Fruit fly (Drosophila melanogaster): ENCODE results near the gene CG12477.
A peak's percentile ranks its signal among the peaks of the same experiment; 100 is the strongest.

The CG12477 gene

DNA sequence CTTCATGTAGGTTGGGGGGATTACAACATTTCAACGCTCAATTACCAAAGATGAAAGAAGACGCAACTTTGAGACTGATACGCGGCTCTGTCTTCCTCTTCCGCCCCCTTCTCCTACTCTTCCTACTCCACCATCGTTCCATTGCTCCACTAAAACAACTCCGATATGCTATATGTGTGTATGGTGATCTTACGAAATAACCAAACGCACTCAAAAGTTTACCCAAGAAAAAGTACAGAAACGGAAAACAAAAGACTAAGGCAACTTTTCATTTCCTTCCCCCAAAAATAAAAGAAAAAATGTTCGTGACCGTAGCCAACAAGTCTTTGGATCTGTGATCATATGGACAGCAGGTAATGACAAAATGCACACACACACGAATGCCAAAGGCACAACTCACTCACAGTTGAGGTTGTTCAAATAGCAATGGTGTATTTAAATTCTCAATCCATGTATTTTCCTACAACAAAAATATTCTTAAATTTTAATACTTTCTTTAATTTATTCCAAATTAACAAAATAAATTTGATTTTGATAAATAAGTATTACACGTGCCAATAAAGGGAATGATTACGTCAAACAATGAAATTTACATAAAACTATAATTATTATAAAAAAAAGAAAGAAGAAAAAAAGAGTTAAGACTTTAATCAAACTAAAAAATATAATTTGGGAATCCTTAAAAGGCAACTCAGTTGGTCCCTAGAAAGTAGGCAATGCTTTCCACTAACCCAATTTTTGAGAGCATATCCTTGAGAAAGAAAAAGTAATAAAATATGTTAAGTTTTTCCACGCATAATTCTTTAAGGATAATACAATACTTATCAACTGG, 45.1 kb upstream of the CG12477 start:
- TF ChIP-seq CG10348 (GFP tag; IDR thresholded peaks at IDR 0.05): no peak
- TF ChIP-seq EcR (GFP tag; optimal IDR thresholded peaks at IDR 0.05): no peak
- peak; percentile 8 for TF ChIP-seq CG8159 (tag; optimal IDR thresholded peaks at IDR 0.05)
- no peak for TF ChIP-seq D1 (tag; optimal IDR thresholded peaks at IDR 0.05)
- no peak for TF ChIP-seq CG9948 (tag; optimal IDR thresholded peaks at IDR 0.05)
- peak; percentile 15 for TF ChIP-seq CG15710 (tag; optimal IDR thresholded peaks at IDR 0.05)
- no peak for TF ChIP-seq CG12605 (GFP tag; IDR thresholded peaks at IDR 0.05)
- TF ChIP-seq CG32121 (GFP tag; IDR thresholded peaks at IDR 0.05): no peak

DNA sequence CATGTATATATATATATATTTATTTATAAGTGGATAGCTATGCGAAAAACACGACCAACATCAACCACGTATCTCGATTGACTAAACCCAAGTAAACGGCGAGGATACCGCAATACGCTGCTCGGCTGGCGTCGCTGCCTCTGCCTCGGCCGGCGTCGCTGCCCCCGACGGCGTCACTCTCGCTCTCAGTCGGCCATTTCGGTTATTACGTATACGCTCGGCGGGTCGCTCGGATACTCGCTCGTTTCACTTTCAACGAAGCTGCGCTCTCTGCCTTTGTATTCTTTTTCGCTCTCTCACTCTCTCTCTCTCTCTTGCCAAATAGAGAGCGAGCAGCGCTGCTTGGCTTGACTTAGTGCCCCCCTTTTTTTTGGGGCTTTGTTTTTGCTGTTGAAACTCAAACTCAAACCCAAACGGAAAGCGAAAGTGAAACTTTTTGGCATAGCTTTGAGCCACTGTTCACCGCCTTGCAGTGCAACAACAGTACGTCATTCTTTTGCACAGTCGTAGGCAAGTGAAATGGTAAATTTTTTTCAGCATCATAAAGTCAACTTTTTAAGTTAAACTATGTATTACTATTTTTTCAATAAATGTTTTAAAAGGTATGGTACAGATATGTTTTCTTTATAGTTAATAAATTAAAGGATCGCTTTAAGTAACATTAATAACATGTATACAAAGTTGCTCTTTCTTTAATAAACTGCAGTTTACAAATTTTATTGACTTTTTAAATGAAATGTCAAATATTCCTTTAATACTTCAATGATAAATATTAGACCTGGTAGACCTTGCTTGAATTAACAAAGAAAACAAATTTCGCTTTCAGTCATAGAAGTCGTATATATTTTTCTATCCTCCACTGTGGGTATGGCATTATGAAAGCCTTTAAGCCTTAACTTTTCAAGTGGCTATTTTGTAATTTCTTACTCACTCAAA, 42.9 kb upstream of the CG12477 start:
- TF ChIP-seq EcR (GFP tag; optimal IDR thresholded peaks at IDR 0.05) (peak; percentile 60), CG14655 (GFP tag; optimal IDR thresholded peaks at IDR 0.05) (peak; percentile 73), CG8301 (tag; optimal IDR thresholded peaks at IDR 0.05) (peak; percentile 68), CG10348 (GFP tag; IDR thresholded peaks at IDR 0.05) (no peak), fd96Ca (GFP tag; IDR thresholded peaks at IDR 0.05) (peak; percentile 82; the same call in 2 of the 3 replicates), rn (GFP tag; IDR thresholded peaks at IDR 0.05) (no peak), CG32121 (GFP tag; IDR thresholded peaks at IDR 0.05) (no peak; the same call in none of the 2 replicates), Pif1B (GFP tag; optimal IDR thresholded peaks at IDR 0.05) (peak; percentile 33), CG13204 (GFP tag; optimal IDR thresholded peaks at IDR 0.05) (peak; percentile 30), D1 (tag; optimal IDR thresholded peaks at IDR 0.05) (no peak), Snoo (tag; optimal IDR thresholded peaks at IDR 0.05) (peak; percentile 79), Pif1A (GFP tag; optimal IDR thresholded peaks at IDR 0.05) (peak; percentile 49), CG9948 (tag; optimal IDR thresholded peaks at IDR 0.05) (no peak), gl (tag; optimal IDR thresholded peaks at IDR 0.05) (peak; percentile 57), CG8159 (tag; optimal IDR thresholded peaks at IDR 0.05) (peak; percentile 33), Ets98B (GFP tag; IDR thresholded peaks at IDR 0.05) (peak; percentile 75), CG4496 (GFP tag; IDR thresholded peaks at IDR 0.05) (peak; percentile 94), CG15710 (tag; optimal IDR thresholded peaks at IDR 0.05) (no peak), CG12605 (GFP tag; IDR thresholded peaks at IDR 0.05) (peak; percentile 64), CG34367 (tag; optimal IDR thresholded peaks at IDR 0.05) (no peak), CG17806 (tag; optimal IDR thresholded peaks at IDR 0.05) (no peak)

DNA sequence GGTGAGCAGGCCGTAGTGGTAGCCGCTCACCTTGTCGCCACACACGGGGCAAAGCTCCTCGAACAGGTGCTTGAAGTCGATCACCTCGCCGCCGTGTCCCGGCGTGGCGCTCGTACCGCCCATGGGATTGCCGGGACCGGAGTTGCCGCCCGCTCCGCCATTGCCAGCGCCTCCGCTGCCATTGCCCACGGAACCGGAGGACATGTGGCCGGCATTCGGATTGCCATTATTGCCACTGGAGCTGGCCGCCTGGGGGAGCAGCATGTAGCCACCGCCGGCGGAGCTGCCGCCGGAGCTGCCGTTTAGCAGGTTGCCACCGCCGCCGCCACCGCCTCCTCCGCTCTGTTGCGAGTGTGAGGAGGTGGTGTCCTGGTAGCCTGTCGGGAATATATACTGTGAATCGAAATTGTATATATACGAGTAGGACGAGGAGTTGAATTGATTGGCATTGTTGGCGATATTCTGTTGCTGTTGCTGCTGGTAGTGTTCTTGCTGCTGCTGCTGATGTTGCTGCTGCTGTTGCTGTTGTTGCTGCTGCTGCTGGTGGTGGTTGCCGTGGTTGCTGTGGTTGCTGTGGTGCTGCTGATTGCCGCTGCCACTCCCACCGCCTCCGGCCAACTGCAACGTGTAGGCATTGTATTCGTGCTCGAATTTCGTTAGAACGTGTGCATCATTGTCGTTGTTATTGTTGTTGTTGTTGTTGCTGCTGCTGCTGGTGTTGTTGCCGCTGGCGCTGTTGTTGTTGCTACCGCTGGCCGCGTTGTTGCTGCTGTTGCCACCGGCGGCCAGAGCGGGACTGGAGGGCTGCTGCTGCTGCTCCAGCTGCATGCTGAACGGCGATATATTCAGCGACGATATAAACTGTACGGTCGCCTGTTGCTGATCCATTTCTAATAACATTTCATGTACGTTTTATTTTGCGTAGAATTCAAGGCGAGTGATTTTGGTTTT, 40.7 kb upstream of the CG12477 start:
- TF ChIP-seq fd96Ca (GFP tag; IDR thresholded peaks at IDR 0.05): peak; percentile 33; the same call in 1 of the 3 replicates
- TF ChIP-seq rn (GFP tag; IDR thresholded peaks at IDR 0.05): no peak

DNA sequence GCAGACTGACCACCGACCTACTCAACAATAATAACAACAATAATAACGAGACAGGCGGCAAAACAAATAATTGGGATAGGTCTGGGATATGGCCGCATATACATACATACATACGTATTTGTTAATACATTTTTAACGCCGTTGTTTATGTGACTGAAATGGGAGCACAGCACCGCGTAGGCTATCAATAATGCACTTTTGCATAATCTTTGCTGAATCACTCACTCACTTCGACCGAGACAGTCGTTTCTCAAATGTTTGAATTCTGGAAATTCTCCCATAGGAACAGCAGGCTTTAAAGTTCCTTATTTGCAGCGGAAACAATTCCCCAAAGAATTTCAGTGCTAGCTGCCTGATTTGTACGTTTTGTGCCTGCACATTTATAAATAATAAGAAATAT, 38.7 kb upstream of the CG12477 start:
- TF ChIP-seq CG14655 (GFP tag; optimal IDR thresholded peaks at IDR 0.05) (no peak), fd96Ca (GFP tag; IDR thresholded peaks at IDR 0.05) (no peak), CG10348 (GFP tag; IDR thresholded peaks at IDR 0.05) (no peak), CG15710 (tag; optimal IDR thresholded peaks at IDR 0.05) (no peak), CG17806 (tag; optimal IDR thresholded peaks at IDR 0.05) (no peak), CG4496 (GFP tag; IDR thresholded peaks at IDR 0.05) (no peak), gl (tag; optimal IDR thresholded peaks at IDR 0.05) (no peak), CG12605 (GFP tag; IDR thresholded peaks at IDR 0.05) (no peak), CG13204 (GFP tag; optimal IDR thresholded peaks at IDR 0.05) (no peak), Snoo (tag; optimal IDR thresholded peaks at IDR 0.05) (no peak), D1 (tag; optimal IDR thresholded peaks at IDR 0.05) (no peak), CG9948 (tag; optimal IDR thresholded peaks at IDR 0.05) (no peak), EcR (GFP tag; optimal IDR thresholded peaks at IDR 0.05) (no peak), CG8301 (tag; optimal IDR thresholded peaks at IDR 0.05) (no peak), CG32121 (GFP tag; IDR thresholded peaks at IDR 0.05) (no peak), Pif1A (GFP tag; optimal IDR thresholded peaks at IDR 0.05) (no peak), Pif1B (GFP tag; optimal IDR thresholded peaks at IDR 0.05) (no peak), rn (GFP tag; IDR thresholded peaks at IDR 0.05) (no peak), CG8159 (tag; optimal IDR thresholded peaks at IDR 0.05) (no peak)

DNA sequence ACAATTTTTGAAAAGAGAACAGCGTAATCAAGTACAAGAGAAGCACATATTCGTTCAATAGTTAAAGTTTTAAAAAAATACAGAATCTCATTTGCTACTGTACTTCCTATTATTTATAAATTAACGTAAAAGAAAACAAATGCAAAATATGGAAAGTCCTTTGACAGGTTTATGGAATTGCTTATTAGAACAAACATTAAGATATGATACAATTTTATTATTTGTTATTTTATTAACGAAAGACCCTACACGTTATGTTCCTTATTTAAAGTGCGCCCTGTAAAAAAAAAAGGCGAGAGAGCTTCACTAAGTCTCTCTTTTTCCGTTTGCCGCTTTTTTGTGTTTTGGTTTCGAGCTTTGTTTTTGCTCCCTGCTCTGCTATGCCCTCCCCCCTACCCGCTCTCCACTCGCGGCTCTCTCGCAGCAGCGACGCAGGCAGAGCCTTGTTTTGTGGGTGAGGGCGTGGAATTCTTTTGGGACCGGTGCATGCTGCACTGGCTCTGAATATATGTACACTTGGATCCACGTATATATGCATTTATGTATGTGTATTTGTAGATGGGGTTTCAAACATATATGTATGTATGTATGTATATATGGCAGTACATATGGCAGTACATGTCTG, 37.5 kb upstream of the CG12477 start:
- peak; percentile 61 for TF ChIP-seq CG32121 (GFP tag; IDR thresholded peaks at IDR 0.05)
- TF ChIP-seq D1 (tag; optimal IDR thresholded peaks at IDR 0.05): no peak
- peak; percentile 40 for TF ChIP-seq CG8159 (tag; optimal IDR thresholded peaks at IDR 0.05)
- TF ChIP-seq CG13204 (GFP tag; optimal IDR thresholded peaks at IDR 0.05): peak; percentile 36
- no peak for TF ChIP-seq Snoo (tag; optimal IDR thresholded peaks at IDR 0.05)
- TF ChIP-seq CG4496 (GFP tag; IDR thresholded peaks at IDR 0.05): peak; percentile 71
- TF ChIP-seq Ets98B (GFP tag; IDR thresholded peaks at IDR 0.05): peak; percentile 44; the same call in 1 of the 2 replicates
- no peak for TF ChIP-seq Pif1B (GFP tag; optimal IDR thresholded peaks at IDR 0.05)
- peak; percentile 32 for TF ChIP-seq gl (tag; optimal IDR thresholded peaks at IDR 0.05)
- TF ChIP-seq CG14655 (GFP tag; optimal IDR thresholded peaks at IDR 0.05): no peak
- peak; percentile 44; the same call in 1 of the 2 replicates for TF ChIP-seq CG12605 (GFP tag; IDR thresholded peaks at IDR 0.05)
- peak; percentile 34 for TF ChIP-seq CG15710 (tag; optimal IDR thresholded peaks at IDR 0.05)
- TF ChIP-seq EcR (GFP tag; optimal IDR thresholded peaks at IDR 0.05): peak; percentile 37
- no peak for TF ChIP-seq CG17806 (tag; optimal IDR thresholded peaks at IDR 0.05)
- peak; percentile 10 for TF ChIP-seq CG34367 (tag; optimal IDR thresholded peaks at IDR 0.05)
- TF ChIP-seq rn (GFP tag; IDR thresholded peaks at IDR 0.05): no peak
- TF ChIP-seq CG10348 (GFP tag; IDR thresholded peaks at IDR 0.05): no peak
- peak; percentile 33; the same call in 1 of the 3 replicates for TF ChIP-seq fd96Ca (GFP tag; IDR thresholded peaks at IDR 0.05)
- no peak for TF ChIP-seq Pif1A (GFP tag; optimal IDR thresholded peaks at IDR 0.05)
- TF ChIP-seq CG8301 (tag; optimal IDR thresholded peaks at IDR 0.05): no peak
- TF ChIP-seq CG9948 (tag; optimal IDR thresholded peaks at IDR 0.05): no peak

Measured in whole organism, pupa.